Fruit fly (Drosophila melanogaster) whole organism, embryonic: ENCODE results near the gene CG14352.

ENCODE experiments used
- Ada2b ChIP-seq: fragments of 200-800 bp; sonication (Bioruptor generic); IDR thresholded peaks from 2 replicates; pipeline ENCODE4 v1.3.6; 2022; ENCODE audit warnings: missing biosample characterization, missing genetic modification characterization
- B-H2 ChIP-seq: fragments of 200-800 bp; sonication (Bioruptor generic); optimal IDR thresholded peaks from 2 replicates; lab custom pipeline; 2018; ENCODE audit warnings: missing biosample characterization, mild to moderate bottlenecking, missing genetic modification characterization
- Blimp-1 ChIP-seq: fragments of 200-800 bp; sonication (Bioruptor generic); optimal IDR thresholded peaks from 3 replicates; lab custom pipeline; 2018; ENCODE audit warnings: missing biosample characterization, missing genetic modification characterization, mild to moderate bottlenecking, moderate library complexity, missing genetic modification reagents
- CG10209 ChIP-seq: fragments of 200-800 bp; sonication (Bioruptor generic); optimal IDR thresholded peaks from 3 replicates; lab custom pipeline; 2017; ENCODE audit warnings: missing biosample characterization, mild to moderate bottlenecking, missing genetic modification characterization, missing genetic modification reagents
- CG1024 ChIP-seq: fragments of 200-800 bp; sonication (Bioruptor generic); IDR thresholded peaks from 2 replicates; pipeline ENCODE4 v1.3.6; 2022; ENCODE audit warnings: missing biosample characterization, missing genetic modification characterization
- CG11560 ChIP-seq: fragments of 200-800 bp; sonication (Bioruptor generic); IDR thresholded peaks from 3 replicates; pipeline ENCODE4 v1.3.6; 2022; ENCODE audit warnings: missing biosample characterization, missing genetic modification characterization
- CG12769 ChIP-seq: fragments of 200-800 bp; sonication (Bioruptor generic); optimal IDR thresholded peaks from 2 replicates; lab custom pipeline; 2019; ENCODE audit warnings: missing biosample characterization, mild to moderate bottlenecking, missing genetic modification characterization, moderate library complexity
- CG13123 ChIP-seq: fragments of 200-800 bp; sonication (Bioruptor generic); optimal IDR thresholded peaks from 2 replicates; lab custom pipeline; 2016; ENCODE audit warnings: missing biosample characterization, missing genetic modification characterization
- CG13287 ChIP-seq: fragments of 200-800 bp; sonication (Bioruptor generic); IDR thresholded peaks from 2 replicates; pipeline ENCODE4 v1.3.6; 2022; ENCODE audit warnings: missing biosample characterization, missing genetic modification characterization; ENCODE audit not compliant: partially characterized antibody
- CG13894 ChIP-seq: fragments of 200-800 bp; sonication (Bioruptor generic); optimal IDR thresholded peaks from 3 replicates; lab custom pipeline; 2018; ENCODE audit warnings: missing biosample characterization, mild to moderate bottlenecking, missing genetic modification characterization, moderate library complexity
- CG14050 ChIP-seq: fragments of 200-800 bp; sonication (Bioruptor generic); IDR thresholded peaks from 3 replicates; pipeline ENCODE4 v1.3.6; 2022; ENCODE audit warnings: missing biosample characterization, missing genetic modification characterization
- CG17385 ChIP-seq: fragments of 200-800 bp; sonication (Bioruptor generic); optimal IDR thresholded peaks from 3 replicates; lab custom pipeline; 2018; ENCODE audit warnings: missing biosample characterization, mild to moderate bottlenecking, missing genetic modification characterization
- CG18262 ChIP-seq: fragments of 200-800 bp; optimal IDR thresholded peaks from 3 replicates; lab custom pipeline; 2019; ENCODE audit warnings: missing biosample characterization, mild to moderate bottlenecking, missing genetic modification characterization, moderate library complexity
- CG30020 ChIP-seq: fragments of 200-800 bp; optimal IDR thresholded peaks from 2 replicates; lab custom pipeline; 2019; ENCODE audit warnings: missing biosample characterization, mild to moderate bottlenecking, missing genetic modification characterization, moderate library complexity
- CG32767 ChIP-seq: fragments of 200-800 bp; sonication (Bioruptor generic); IDR thresholded peaks from 2 replicates; pipeline ENCODE4 v1.3.6; 2022; ENCODE audit warnings: missing biosample characterization, missing genetic modification characterization
- CG6813 ChIP-seq: fragments of 200-800 bp; sonication (Bioruptor generic); optimal IDR thresholded peaks from 2 replicates; lab custom pipeline; 2017; ENCODE audit warnings: missing biosample characterization, missing genetic modification characterization, mild to moderate bottlenecking, moderate library complexity, missing genetic modification reagents
- CG7357 ChIP-seq: fragments of 200-800 bp; sonication (Bioruptor generic); IDR thresholded peaks from 3 replicates; pipeline ENCODE4 v1.3.6; 2022; ENCODE audit warnings: missing biosample characterization, missing genetic modification characterization
- CG8290 ChIP-seq, 3 experiments: fragments of 200-800 bp; sonication (Bioruptor generic); optimal IDR thresholded peaks; 2 replicates each; lab custom pipeline; 2016 to 2019; ENCODE audit warnings: missing biosample characterization in 3 of 3, missing genetic modification characterization in 3 of 3, mild to moderate bottlenecking in 2 of 3, moderate library complexity in 1 of 3
- CG9932 ChIP-seq: fragments of 200-800 bp; sonication (Bioruptor generic); IDR thresholded peaks from 2 replicates; pipeline ENCODE4 v1.3.6; 2022; ENCODE audit warnings: missing biosample characterization, missing genetic modification characterization
- CTCF ChIP-seq: fragments of 200-800 bp; sonication (Bioruptor generic); optimal IDR thresholded peaks from 2 replicates; lab custom pipeline; 2017; ENCODE audit warnings: missing biosample characterization, mild to moderate bottlenecking, missing genetic modification characterization, moderate library complexity
- Dfd ChIP-seq, 2 experiments: fragments of >200 bp; optimal IDR thresholded peaks; 2 replicates each; lab custom pipeline; 2017; ENCODE audit warnings: missing biosample characterization in 2 of 2, missing genetic modification characterization in 2 of 2
- Doc3 ChIP-seq: fragments of 200-800 bp; sonication (Bioruptor generic); IDR thresholded peaks from 3 replicates; pipeline ENCODE4 v1.3.6; 2022; ENCODE audit warnings: missing biosample characterization, missing genetic modification characterization; ENCODE audit not compliant: partially characterized antibody
- Dref ChIP-seq: fragments of 200-800 bp; sonication (Bioruptor generic); IDR thresholded peaks from 2 replicates; pipeline ENCODE4 v1.3.6; 2022; ENCODE audit warnings: missing biosample characterization, missing genetic modification characterization
- Fer3 ChIP-seq: fragments of 200-800 bp; sonication (Bioruptor generic); optimal IDR thresholded peaks from 2 replicates; lab custom pipeline; 2018; ENCODE audit warnings: missing biosample characterization, mild to moderate bottlenecking, missing genetic modification characterization, moderate library complexity
- Hr39 ChIP-seq: fragments of >200 bp; optimal IDR thresholded peaks from 2 replicates; lab custom pipeline; 2017
- Med ChIP-seq: fragments of 200-800 bp; sonication (Bioruptor generic); peaks from one replicate; lab custom pipeline; 2016; ENCODE audit warnings: missing biosample characterization, missing genetic modification characterization, mild to moderate bottlenecking, inconsistent platforms, moderate library complexity
- NC2β ChIP-seq: fragments of 200-800 bp; sonication (Bioruptor generic); optimal IDR thresholded peaks from 2 replicates; lab custom pipeline; 2016; ENCODE audit warnings: missing biosample characterization, missing genetic modification characterization
- Rfx ChIP-seq: fragments of 200-800 bp; sonication (Bioruptor generic); IDR thresholded peaks from 2 replicates; pipeline ENCODE4 v1.3.6; 2022; ENCODE audit warnings: missing biosample characterization, missing genetic modification characterization
- Sox100B ChIP-seq: fragments of 200-800 bp; sonication (Bioruptor generic); optimal IDR thresholded peaks from 3 replicates; lab custom pipeline; 2018; ENCODE audit warnings: missing biosample characterization, mild to moderate bottlenecking, missing genetic modification characterization
- Xbp1 ChIP-seq: fragments of 200-800 bp; sonication (Bioruptor generic); optimal IDR thresholded peaks from 3 replicates; lab custom pipeline; 2016; ENCODE audit warnings: missing biosample characterization, mild to moderate bottlenecking, missing genetic modification characterization
- abd-A ChIP-seq: fragments of 200-800 bp; sonication (Bioruptor generic); optimal IDR thresholded peaks from 3 replicates; lab custom pipeline; 2019; ENCODE audit warnings: missing biosample characterization, mild to moderate bottlenecking, missing genetic modification characterization, moderate library complexity
- az2 ChIP-seq: fragments of 200-800 bp; sonication (Bioruptor generic); optimal IDR thresholded peaks from 3 replicates; lab custom pipeline; 2016; ENCODE audit warnings: missing biosample characterization, missing genetic modification characterization
- caup ChIP-seq: fragments of 200-800 bp; sonication (Bioruptor generic); optimal IDR thresholded peaks from 3 replicates; lab custom pipeline; 2017; ENCODE audit warnings: missing biosample characterization, mild to moderate bottlenecking, missing genetic modification characterization, moderate library complexity; ENCODE audit not compliant: severe bottlenecking
- chinmo ChIP-seq: fragments of 200-800 bp; sonication (Bioruptor generic); IDR thresholded peaks from 4 replicates; pipeline ENCODE4 v1.3.6; 2022; ENCODE audit warnings: missing biosample characterization, missing genetic modification characterization; ENCODE audit not compliant: partially characterized antibody
- crol ChIP-seq: fragments of 200-800 bp; sonication (Bioruptor generic); IDR thresholded peaks from 2 replicates; pipeline ENCODE4 v1.3.6; 2022; ENCODE audit warnings: missing biosample characterization, missing genetic modification characterization
- dysf ChIP-seq: fragments of 200-800 bp; sonication (Bioruptor generic); IDR thresholded peaks from 3 replicates; pipeline ENCODE4 v1.3.6; 2022; ENCODE audit warnings: missing biosample characterization, missing genetic modification characterization
- ftz-f1 ChIP-seq: fragments of 200-800 bp; sonication (Bioruptor generic); optimal IDR thresholded peaks from 2 replicates; lab custom pipeline; 2016; ENCODE audit warnings: missing biosample characterization, missing genetic modification characterization
- fu2 ChIP-seq: fragments of 200-800 bp; sonication (Bioruptor generic); optimal IDR thresholded peaks from 2 replicates; lab custom pipeline; 2016; ENCODE audit warnings: missing biosample characterization, missing genetic modification characterization
- hb ChIP-seq: fragments of 200-800 bp; sonication (Bioruptor generic); IDR thresholded peaks from 3 replicates; pipeline ENCODE4 v1.3.6; 2022; ENCODE audit warnings: missing biosample characterization, missing genetic modification characterization; ENCODE audit not compliant: partially characterized antibody
- p53 ChIP-seq: fragments of 200-800 bp; sonication (Bioruptor generic); optimal IDR thresholded peaks from 2 replicates; lab custom pipeline; 2016; ENCODE audit warnings: missing biosample characterization, missing genetic modification characterization
- pros ChIP-seq: fragments of 200-800 bp; sonication (Bioruptor generic); optimal IDR thresholded peaks from 3 replicates; lab custom pipeline; 2019; ENCODE audit warnings: missing biosample characterization, mild to moderate bottlenecking, missing genetic modification characterization, moderate library complexity
- salm ChIP-seq: fragments of 200-800 bp; sonication (Bioruptor generic); optimal IDR thresholded peaks from 2 replicates; lab custom pipeline; 2018; ENCODE audit warnings: missing biosample characterization, mild to moderate bottlenecking, missing genetic modification characterization
- schlank ChIP-seq: fragments of 200-800 bp; sonication (Bioruptor generic); optimal IDR thresholded peaks from 2 replicates; lab custom pipeline; 2018; ENCODE audit warnings: missing biosample characterization, mild to moderate bottlenecking, missing genetic modification characterization
- sd ChIP-seq: fragments of 200-800 bp; sonication (Bioruptor generic); optimal IDR thresholded peaks from 3 replicates; lab custom pipeline; 2018; ENCODE audit warnings: missing biosample characterization, mild to moderate bottlenecking, missing genetic modification characterization, moderate library complexity
- toy ChIP-seq: fragments of 200-800 bp; sonication (Bioruptor generic); IDR thresholded peaks from 2 replicates; pipeline ENCODE4 v1.3.6; 2022; ENCODE audit warnings: missing biosample characterization, missing genetic modification characterization
- zf30C ChIP-seq: fragments of 200-800 bp; sonication (Bioruptor generic); optimal IDR thresholded peaks from 3 replicates; lab custom pipeline; 2018; ENCODE audit warnings: missing biosample characterization, mild to moderate bottlenecking, missing genetic modification characterization

Gene CG14352

dm6 chr2L:1630576-1630975 is 19.4 kb downstream of the CG14352 start (continued):
- no peak for TF ChIP-seq CG11560 (tag; lab: Robert Waterston, UW)
- TF ChIP-seq CG13894 (tag; lab: Kevin White, UChicago) = peak; percentile 21
- TF ChIP-seq CG17385 (GFP tag; lab: Kevin White, UChicago) = no peak
- peak; percentile 3 for TF ChIP-seq sd
- TF ChIP-seq zf30C (GFP tag; lab: Kevin White, UChicago) = no peak
- no peak for TF ChIP-seq CG10209
- TF ChIP-seq, all 482 proteins: peak for 7

dm6 chr2L:1631441-1632313 is 20.5 kb downstream of the CG14352 start:
- peak; percentile 30; the same call in 1 of the 2 replicates for TF ChIP-seq CG9932 (GFP tag; lab: Robert Waterston, UW)
- TF ChIP-seq CG7357 (GFP tag; lab: Robert Waterston, UW) = no peak
- peak; percentile 69 for TF ChIP-seq ftz-f1
- peak; percentile 39; the same call in 1 of the 2 replicates for TF ChIP-seq crol (GFP tag; lab: Robert Waterston, UW)
- TF ChIP-seq CTCF (GFP tag; lab: Kevin White, UChicago) = no peak
- TF ChIP-seq CG32767 = no peak
- TF ChIP-seq Fer3 (tag; lab: Kevin White, UChicago) = peak; percentile 2
- peak; percentile 59 for TF ChIP-seq Med (GFP tag; lab: Kevin White, UChicago)
- no peak for TF ChIP-seq CG1024 (GFP tag; lab: Robert Waterston, UW)
- TF ChIP-seq CG18262 = no peak
- 0 out of 2 replicates have a peak, but pooled peaks have one; percentile 5 for TF ChIP-seq Rfx
- TF ChIP-seq Blimp-1 (GFP tag; lab: Kevin White, UChicago) = peak; percentile 66
- no peak for TF ChIP-seq abd-A (tag; lab: Kevin White, UChicago)
- no peak for TF ChIP-seq NC2β (GFP tag; lab: Kevin White, UChicago)
- TF ChIP-seq CG12769 (tag; lab: Kevin White, UChicago) = peak; percentile 26
- TF ChIP-seq Dfd (GFP tag; optimal IDR thresholded peaks at IDR 0.05; lab: Kevin White, UChicago) = no peak
- TF ChIP-seq chinmo (GFP tag; lab: Robert Waterston, UW) = peak; percentile 81; the same call in 2 of the 4 replicates
- no peak for TF ChIP-seq CG6813 (GFP tag; lab: Kevin White, UChicago)
- no peak for TF ChIP-seq CG8290 (GFP tag; optimal IDR thresholded peaks at IDR 0.05; lab: Kevin White, UChicago)
- peak in 1 of 2 experiments; percentile 5 for TF ChIP-seq CG8290 (tag; optimal IDR thresholded peaks at IDR 0.05; lab: Kevin White, UChicago)

dm6 chr2L:1632730-1633172 is 21.5 kb downstream of the CG14352 start:
- TF ChIP-seq CG13123 (peak; percentile 82), dysf (GFP tag; lab: Robert Waterston, UW) (peak; percentile 99), Dref (GFP tag; lab: Robert Waterston, UW) (peak; percentile 40), Sox100B (peak; percentile 90), az2 (GFP tag; lab: Kevin White, UChicago) (peak; percentile 93), p53 (peak; percentile 62), caup (GFP tag; lab: Kevin White, UChicago) (peak; percentile 99), fu2 (GFP tag; lab: Kevin White, UChicago) (peak; percentile 84), CG14050 (GFP tag; lab: Robert Waterston, UW) (peak; percentile 97), salm (tag; lab: Kevin White, UChicago) (peak; percentile 83), Xbp1 (peak; percentile 91), Hr39 (lab: Kevin White, UChicago) (no peak), hb (GFP tag; lab: Robert Waterston, UW) (no peak), Ada2b (GFP tag; lab: Robert Waterston, UW) (peak; percentile 99), Doc3 (GFP tag; lab: Robert Waterston, UW) (no peak), toy (GFP tag; lab: Robert Waterston, UW) (peak; percentile 94), crol (GFP tag; lab: Robert Waterston, UW) (peak; percentile 67), schlank (tag; lab: Kevin White, UChicago) (peak; percentile 96), CG13287 (GFP tag; lab: Robert Waterston, UW) (peak; percentile 45; the same call in 1 of the 2 replicates), B-H2 (GFP tag; lab: Kevin White, UChicago) (peak; percentile 93), pros (GFP tag; lab: Kevin White, UChicago) (no peak), CG30020 (tag; lab: Kevin White, UChicago) (peak; percentile 65)
